Fruit fly (Drosophila melanogaster) S2 (cell line): Measurements from ENCODE around the gene Fdh.

Source experiments
- CG8478 ChIP-seq: fragments of >200 bp; optimal IDR thresholded peaks from 2 replicates; lab custom pipeline; 2018
- CTCF ChIP-seq, 2 experiments: fragments of >200 bp; optimal IDR thresholded peaks; 2 replicates each; lab custom pipeline; 2018

DNA sequence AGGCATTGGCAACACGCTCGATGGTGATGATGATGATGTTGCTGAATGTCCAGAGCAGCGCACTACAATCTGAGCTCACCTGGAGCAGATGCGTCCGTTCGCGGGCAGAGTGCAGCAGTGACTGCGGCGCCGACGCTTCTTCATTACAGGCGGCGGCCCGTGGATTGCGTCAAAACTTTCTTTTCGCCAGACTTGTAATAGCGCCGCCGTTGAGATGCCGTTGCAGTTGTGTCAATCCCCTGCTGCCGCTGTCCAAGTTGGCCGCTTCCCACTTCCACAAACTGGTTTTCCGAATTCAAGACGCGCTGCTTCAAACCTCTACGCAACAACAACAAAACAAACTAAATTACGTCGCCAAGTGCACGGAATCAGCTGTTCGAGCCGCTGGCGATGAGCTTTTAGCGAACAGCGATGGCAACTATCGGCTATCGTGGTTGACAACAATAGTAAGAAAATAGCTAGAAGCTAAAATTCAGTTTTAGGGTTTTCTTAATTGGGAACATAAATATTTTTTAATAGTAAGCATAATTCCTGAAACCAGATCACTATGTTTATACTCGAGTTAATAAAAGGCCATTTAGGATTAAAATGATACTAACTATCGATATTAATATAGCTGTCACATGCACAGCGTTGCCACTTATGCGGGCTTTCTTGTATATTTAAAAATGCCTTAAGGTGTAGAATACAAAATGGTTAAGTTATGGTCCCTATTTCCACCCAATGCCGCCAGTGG is 9.8 kb upstream of the Fdh start, which contains the start of gene Tpc1:
- no peak for TF ChIP-seq CTCF (optimal IDR thresholded peaks at IDR 0.05; lab: Kevin White, UChicago)
- no peak for TF ChIP-seq CG8478
